Fruit fly (Drosophila melanogaster): ENCODE measurements around the gene Pfdn2.
A peak's percentile ranks its signal among the peaks of the same experiment; 100 is the strongest.

dm6 chr3L:11097982-11098663, 23.9 kb upstream of the Pfdn2 start, which contains the start of the genes Irbp18 and APP-BP1:
- TF ChIP-seq tai (GFP tag; optimal IDR thresholded peaks at IDR 0.05) (peak; percentile 93), usp (GFP tag; optimal IDR thresholded peaks at IDR 0.05) (no peak), OdsH (GFP tag; optimal IDR thresholded peaks at IDR 0.05) (peak; percentile 94), Rel (GFP tag; optimal IDR thresholded peaks at IDR 0.05) (peak; percentile 70), Rel (tag; optimal IDR thresholded peaks at IDR 0.05) (peak; percentile 71), Dif (GFP tag; optimal IDR thresholded peaks at IDR 0.05; ENCODE audit: partially characterized antibody) (no peak), pan (optimal IDR thresholded peaks at IDR 0.05) (no peak), dl (GFP tag; optimal IDR thresholded peaks at IDR 0.05; ENCODE audit: insufficient read depth in 1 of 2, partially characterized antibody in 2 of 2) (no peak), Abd-B (GFP tag; optimal IDR thresholded peaks at IDR 0.05) (no peak), sv (GFP tag; optimal IDR thresholded peaks at IDR 0.05) (peak; percentile 97), Hr83 (GFP tag; optimal IDR thresholded peaks at IDR 0.05; ENCODE audit: poor library complexity, severe bottlenecking) (peak; percentile 82), dmrt93B (GFP tag; optimal IDR thresholded peaks at IDR 0.05) (peak; percentile 86), CrebA (GFP tag; optimal IDR thresholded peaks at IDR 0.05; ENCODE audit: borderline replicate concordance) (no peak), Dfd (GFP tag; optimal IDR thresholded peaks at IDR 0.05) (no peak)

All from whole organism, wandering third instar larva.